Fruit fly (Drosophila melanogaster) whole organism, embryonic: ENCODE results near the gene mts.

Experiments used
- Antp ChIP-seq: fragments of 200-800 bp; sonication (Bioruptor generic); optimal IDR thresholded peaks from 3 replicates; lab custom pipeline; 2016; ENCODE audit warnings: missing biosample characterization, missing genetic modification characterization
- C15 ChIP-seq: fragments of 200-800 bp; sonication (Bioruptor generic); IDR thresholded peaks from 3 replicates; pipeline ENCODE4 v1.3.6; 2022; ENCODE audit warnings: missing biosample characterization, missing genetic modification characterization
- CG10321 ChIP-seq: fragments of 200-800 bp; sonication (Bioruptor generic); IDR thresholded peaks from 2 replicates; pipeline ENCODE4 v1.3.6; 2022; ENCODE audit warnings: missing biosample characterization, missing genetic modification characterization
- CG1233 ChIP-seq: fragments of 200-800 bp; sonication (Bioruptor generic); optimal IDR thresholded peaks from 4 replicates; lab custom pipeline; 2018; ENCODE audit warnings: missing biosample characterization, mild to moderate bottlenecking, missing genetic modification characterization
- CG13123 ChIP-seq: fragments of 200-800 bp; sonication (Bioruptor generic); optimal IDR thresholded peaks from 2 replicates; lab custom pipeline; 2016; ENCODE audit warnings: missing biosample characterization, missing genetic modification characterization
- CG14965 ChIP-seq: fragments of 200-800 bp; sonication (Bioruptor generic); optimal IDR thresholded peaks from 2 replicates; lab custom pipeline; 2016; ENCODE audit warnings: missing biosample characterization, missing genetic modification characterization, borderline replicate concordance
- CG17612 ChIP-seq: fragments of 200-800 bp; sonication (Bioruptor generic); IDR thresholded peaks from 2 replicates; pipeline ENCODE4 v1.3.6; 2022; ENCODE audit warnings: missing biosample characterization, missing genetic modification characterization
- CG2120 ChIP-seq: fragments of 200-800 bp; sonication (Bioruptor generic); optimal IDR thresholded peaks from 3 replicates; lab custom pipeline; 2016; ENCODE audit warnings: missing biosample characterization, missing genetic modification characterization
- CG3065 ChIP-seq: fragments of 200-800 bp; sonication (Bioruptor generic); optimal IDR thresholded peaks from 2 replicates; lab custom pipeline; 2016; ENCODE audit warnings: missing biosample characterization, missing genetic modification characterization
- CG33213 ChIP-seq: fragments of 200-800 bp; sonication (Bioruptor generic); optimal IDR thresholded peaks from 3 replicates; lab custom pipeline; 2016; ENCODE audit warnings: missing biosample characterization, missing genetic modification characterization
- CG42726 ChIP-seq: fragments of 200-800 bp; sonication (Bioruptor generic); IDR thresholded peaks from 2 replicates; pipeline ENCODE4 v1.3.6; 2022; ENCODE audit warnings: missing biosample characterization, missing genetic modification characterization; ENCODE audit not compliant: partially characterized antibody
- CG4730 ChIP-seq: fragments of 200-800 bp; sonication (Bioruptor generic); IDR thresholded peaks from 2 replicates; pipeline ENCODE4 v1.3.6; 2022; ENCODE audit warnings: missing biosample characterization, missing genetic modification characterization
- CG4854 ChIP-seq: fragments of 200-800 bp; sonication (Bioruptor generic); optimal IDR thresholded peaks from 2 replicates; lab custom pipeline; 2016; ENCODE audit warnings: missing biosample characterization, missing genetic modification characterization, inconsistent platforms
- CG6854 ChIP-seq: fragments of 200-800 bp; sonication (Bioruptor generic); optimal IDR thresholded peaks from 3 replicates; lab custom pipeline; 2017; ENCODE audit warnings: missing biosample characterization, mild to moderate bottlenecking, missing genetic modification characterization
- CG8281 ChIP-seq: fragments of 200-800 bp; sonication (Bioruptor generic); optimal IDR thresholded peaks from 2 replicates; lab custom pipeline; 2018; ENCODE audit warnings: missing biosample characterization, mild to moderate bottlenecking, missing genetic modification characterization, moderate library complexity
- CG9215 ChIP-seq: fragments of 200-800 bp; sonication (Bioruptor generic); IDR thresholded peaks from 2 replicates; pipeline ENCODE4 v1.3.6; 2022; ENCODE audit warnings: missing biosample characterization, missing genetic modification characterization
- CG9437 ChIP-seq: fragments of 200-800 bp; sonication (Bioruptor generic); optimal IDR thresholded peaks from 2 replicates; lab custom pipeline; 2018; ENCODE audit warnings: missing biosample characterization, mild to moderate bottlenecking, missing genetic modification characterization
- CG9932 ChIP-seq: fragments of 200-800 bp; sonication (Bioruptor generic); IDR thresholded peaks from 2 replicates; pipeline ENCODE4 v1.3.6; 2022; ENCODE audit warnings: missing biosample characterization, missing genetic modification characterization
- CTCF ChIP-seq: fragments of 200-800 bp; sonication (Bioruptor generic); optimal IDR thresholded peaks from 2 replicates; lab custom pipeline; 2017; ENCODE audit warnings: missing biosample characterization, mild to moderate bottlenecking, missing genetic modification characterization, moderate library complexity
- Chrac-16 ChIP-seq: fragments of 200-800 bp; sonication (Bioruptor generic); optimal IDR thresholded peaks from 3 replicates; lab custom pipeline; 2016; ENCODE audit warnings: missing biosample characterization, missing genetic modification characterization
- CkIIα-i1 ChIP-seq: fragments of 200-800 bp; sonication (Bioruptor generic); IDR thresholded peaks from 2 replicates; pipeline ENCODE4 v1.3.6; 2022; ENCODE audit warnings: missing biosample characterization, missing genetic modification characterization
- CrebB ChIP-seq: fragments of 200-800 bp; sonication (Bioruptor generic); optimal IDR thresholded peaks from 3 replicates; lab custom pipeline; 2018; ENCODE audit warnings: missing biosample characterization, mild to moderate bottlenecking, missing genetic modification characterization
- Dbx ChIP-seq: fragments of 200-800 bp; sonication (Bioruptor generic); IDR thresholded peaks from 3 replicates; pipeline ENCODE4 v1.3.6; 2022; ENCODE audit warnings: missing biosample characterization, missing genetic modification characterization
- Deaf1 ChIP-seq: fragments of 200-800 bp; optimal IDR thresholded peaks from 3 replicates; lab custom pipeline; 2019; ENCODE audit warnings: missing biosample characterization, mild to moderate bottlenecking, missing genetic modification characterization, moderate library complexity
- Fer1 ChIP-seq: fragments of 200-800 bp; sonication (Bioruptor generic); optimal IDR thresholded peaks from 2 replicates; lab custom pipeline; 2017; ENCODE audit warnings: missing biosample characterization, mild to moderate bottlenecking, missing genetic modification characterization
- Fer2 ChIP-seq: fragments of 200-800 bp; sonication (Bioruptor generic); optimal IDR thresholded peaks from 2 replicates; lab custom pipeline; 2018; ENCODE audit warnings: missing biosample characterization, mild to moderate bottlenecking, missing genetic modification characterization, moderate library complexity
- HLH54F ChIP-seq: fragments of 200-800 bp; sonication (Bioruptor generic); optimal IDR thresholded peaks from 3 replicates; lab custom pipeline; 2016; ENCODE audit warnings: missing biosample characterization, missing genetic modification characterization
- HmgD ChIP-seq: fragments of 200-800 bp; sonication (Bioruptor generic); optimal IDR thresholded peaks from 3 replicates; lab custom pipeline; 2016; ENCODE audit warnings: missing biosample characterization, missing genetic modification characterization
- Hr39 ChIP-seq: fragments of >200 bp; optimal IDR thresholded peaks from 2 replicates; lab custom pipeline; 2017
- Oaz ChIP-seq: fragments of 200-800 bp; sonication (Bioruptor generic); IDR thresholded peaks from 2 replicates; pipeline ENCODE4 v1.3.6; 2022; ENCODE audit warnings: missing biosample characterization, missing genetic modification characterization
- Rfx ChIP-seq: fragments of 200-800 bp; sonication (Bioruptor generic); IDR thresholded peaks from 2 replicates; pipeline ENCODE4 v1.3.6; 2022; ENCODE audit warnings: missing biosample characterization, missing genetic modification characterization
- Trl ChIP-seq, 3 experiments: fragments of >200 bp in 2 of 3; fragments of 200-800 bp in 1 of 3; sonication (Bioruptor generic) in 1 of 3; optimal IDR thresholded peaks; 2 replicates in 1 of 3; 3 replicates in 2 of 3; lab custom pipeline; 2016 to 2017; ENCODE audit warnings: missing biosample characterization in 1 of 3, missing genetic modification characterization in 1 of 3
- YL-1 ChIP-seq: fragments of 200-800 bp; sonication (Bioruptor generic); optimal IDR thresholded peaks from 3 replicates; lab custom pipeline; 2017; ENCODE audit warnings: missing biosample characterization, mild to moderate bottlenecking, missing genetic modification characterization
- bowl ChIP-seq: fragments of 200-800 bp; sonication (Bioruptor generic); IDR thresholded peaks from 2 replicates; pipeline ENCODE4 v1.3.6; 2022; ENCODE audit warnings: missing biosample characterization, missing genetic modification characterization
- croc ChIP-seq: fragments of 200-800 bp; sonication (Bioruptor generic); conservative IDR thresholded peaks from 3 replicates; pipeline ENCODE4 v1.3.6; 2022; ENCODE audit warnings: missing biosample characterization, missing genetic modification characterization
- cwo ChIP-seq: fragments of 200-800 bp; sonication (Bioruptor generic); optimal IDR thresholded peaks from 3 replicates; lab custom pipeline; 2017; ENCODE audit warnings: missing biosample characterization, missing genetic modification characterization, mild to moderate bottlenecking, moderate library complexity, missing genetic modification reagents
- dan ChIP-seq: fragments of 200-800 bp; sonication (Bioruptor generic); IDR thresholded peaks from 2 replicates; pipeline ENCODE4 v1.3.6; 2022; ENCODE audit warnings: missing biosample characterization, missing genetic modification characterization
- esg ChIP-seq: fragments of 200-800 bp; sonication (Bioruptor generic); conservative IDR thresholded peaks from 2 replicates; pipeline ENCODE4 v1.3.6; 2022; ENCODE audit warnings: missing biosample characterization, missing genetic modification characterization
- eve ChIP-seq, 2 experiments: fragments of >200 bp; optimal IDR thresholded peaks; 2 replicates each; lab custom pipeline; 2017; ENCODE audit warnings: missing biosample characterization in 2 of 2, missing genetic modification characterization in 2 of 2
- ftz-f1 ChIP-seq: fragments of 200-800 bp; sonication (Bioruptor generic); optimal IDR thresholded peaks from 2 replicates; lab custom pipeline; 2016; ENCODE audit warnings: missing biosample characterization, missing genetic modification characterization
- gro ChIP-seq: fragments of 200-800 bp; sonication (Bioruptor generic); optimal IDR thresholded peaks from 2 replicates; lab custom pipeline; 2016; ENCODE audit warnings: missing biosample characterization, missing genetic modification characterization
- hkb ChIP-seq, 2 experiments: fragments of 200-800 bp in 1 of 2; fragments of >200 bp in 1 of 2; sonication (Bioruptor generic) in 1 of 2; IDR thresholded peaks in 1 of 2; optimal IDR thresholded peaks in 1 of 2; 2 replicates each; pipeline versions ENCODE4 v1.3.6 to Lab custom; 2017 to 2022; ENCODE audit warnings: missing biosample characterization in 1 of 2, missing genetic modification characterization in 1 of 2
- hth ChIP-seq: fragments of >200 bp; optimal IDR thresholded peaks from 2 replicates; lab custom pipeline; 2017; ENCODE audit warnings: inconsistent platforms
- kay ChIP-seq: fragments of 200-800 bp; sonication (Bioruptor generic); optimal IDR thresholded peaks from 2 replicates; lab custom pipeline; 2016; ENCODE audit warnings: missing biosample characterization, missing genetic modification characterization
- knrl ChIP-seq: fragments of 200-800 bp; sonication (Bioruptor generic); IDR thresholded peaks from 3 replicates; pipeline ENCODE4 v1.3.6; 2022; ENCODE audit warnings: missing biosample characterization, missing genetic modification characterization; ENCODE audit not compliant: partially characterized antibody
- oc ChIP-seq: fragments of 200-800 bp; sonication (Bioruptor generic); optimal IDR thresholded peaks from 2 replicates; lab custom pipeline; 2018; ENCODE audit warnings: missing biosample characterization, mild to moderate bottlenecking, missing genetic modification characterization, moderate library complexity
- salm ChIP-seq: fragments of 200-800 bp; sonication (Bioruptor generic); optimal IDR thresholded peaks from 2 replicates; lab custom pipeline; 2018; ENCODE audit warnings: missing biosample characterization, mild to moderate bottlenecking, missing genetic modification characterization
- slp2 ChIP-seq: fragments of 200-800 bp; sonication (Bioruptor generic); optimal IDR thresholded peaks from 2 replicates; lab custom pipeline; 2016; ENCODE audit warnings: missing biosample characterization, missing genetic modification characterization
- tap ChIP-seq: fragments of 200-800 bp; optimal IDR thresholded peaks from 3 replicates; lab custom pipeline; 2019; ENCODE audit warnings: missing biosample characterization, mild to moderate bottlenecking, missing genetic modification characterization, moderate library complexity
- ttk ChIP-seq: fragments of 200-800 bp; sonication (Bioruptor generic); IDR thresholded peaks from 2 replicates; pipeline ENCODE4 v2.1.2; 2022; ENCODE audit warnings: missing biosample characterization, missing genetic modification characterization
- twi ChIP-seq: fragments of 200-800 bp; optimal IDR thresholded peaks from 2 replicates; lab custom pipeline; 2019; ENCODE audit warnings: missing biosample characterization, mild to moderate bottlenecking, missing genetic modification characterization, moderate library complexity
- vfl ChIP-seq: fragments of 200-800 bp; sonication (Bioruptor generic); optimal IDR thresholded peaks from 2 replicates; lab custom pipeline; 2016; ENCODE audit warnings: missing biosample characterization, missing genetic modification characterization

mts gene

dm6 chr2L:7821279-7821848, 6.1 kb upstream of the mts start (continued):
- TF ChIP-seq CG8281 (tag; lab: Kevin White, UChicago) (peak; percentile 54), CG1233 (GFP tag; lab: Kevin White, UChicago) (no peak), gro (GFP tag; lab: Kevin White, UChicago) (peak; percentile 63), esg (peak; percentile 39), Trl (optimal IDR thresholded peaks at IDR 0.05; lab: Kevin White, UChicago) (no peak), Trl (GFP tag; optimal IDR thresholded peaks at IDR 0.05; lab: Kevin White, UChicago) (peak; percentile 45), bowl (no peak), Deaf1 (tag; lab: Kevin White, UChicago) (no peak), Antp (GFP tag; lab: Kevin White, UChicago) (peak; percentile 54), CG9437 (GFP tag; lab: Kevin White, UChicago) (peak; percentile 33), Chrac-16 (GFP tag; lab: Kevin White, UChicago) (peak; percentile 34), CG4854 (peak; percentile 28), kay (GFP tag; lab: Kevin White, UChicago) (no peak), CG2120 (GFP tag; lab: Kevin White, UChicago) (peak; percentile 79), oc (tag; lab: Kevin White, UChicago) (no peak), eve (GFP tag; optimal IDR thresholded peaks at IDR 0.05; lab: Kevin White, UChicago) (no peak), CG33213 (peak; percentile 38), CG42726 (GFP tag; lab: Robert Waterston, UW) (peak; percentile 71; the same call in 1 of the 2 replicates), Dbx (GFP tag; lab: Robert Waterston, UW) (peak; percentile 73; the same call in 1 of the 3 replicates), Fer1 (GFP tag; lab: Kevin White, UChicago) (peak; percentile 52), CG9215 (peak; percentile 37), Oaz (peak; percentile 43; the same call in 1 of the 2 replicates), YL-1 (GFP tag; lab: Kevin White, UChicago) (peak; percentile 78), cwo (GFP tag; lab: Kevin White, UChicago) (no peak), ftz-f1 (GFP tag; lab: Kevin White, UChicago) (no peak), HLH54F (GFP tag; lab: Kevin White, UChicago) (peak; percentile 57), dan (GFP tag; lab: Robert Waterston, UW) (no peak), tap (tag; lab: Kevin White, UChicago) (no peak), CG4730 (GFP tag; lab: Robert Waterston, UW) (no peak), croc (GFP tag; lab: Robert Waterston, UW) (no peak), CrebB (tag; lab: Kevin White, UChicago) (peak; percentile 47), twi (tag; lab: Kevin White, UChicago) (peak; percentile 50), hth (lab: Kevin White, UChicago) (no peak), Fer2 (peak; percentile 43), Hr39 (no peak), CG6854 (GFP tag; lab: Kevin White, UChicago) (peak; percentile 42), CG3065 (GFP tag; lab: Kevin White, UChicago) (no peak), hkb (optimal IDR thresholded peaks at IDR 0.05; lab: Kevin White, UChicago) (no peak), hkb (GFP tag; IDR thresholded peaks at IDR 0.05; lab: Robert Waterston, UW) (peak; percentile 59), Rfx (peak; percentile 78), vfl (GFP tag; lab: Kevin White, UChicago) (no peak), C15 (GFP tag; lab: Robert Waterston, UW) (no peak), knrl (GFP tag; lab: Robert Waterston, UW) (peak; percentile 86), CG9932 (GFP tag; lab: Robert Waterston, UW) (peak; percentile 76), slp2 (GFP tag; lab: Kevin White, UChicago) (peak; percentile 4), CTCF (peak; percentile 42), salm (tag; lab: Kevin White, UChicago) (no peak), CkIIα-i1 (no peak), HmgD (GFP tag; lab: Kevin White, UChicago) (peak; percentile 27), CG10321 (GFP tag; lab: Robert Waterston, UW) (no peak), CG13123 (no peak), ttk (GFP tag; lab: Robert Waterston, UW) (peak; percentile 52; the same call in 1 of the 2 replicates), CG17612 (GFP tag; lab: Robert Waterston, UW) (no peak), CG14965 (GFP tag; lab: Kevin White, UChicago) (no peak)
